Worm (Caenorhabditis elegans) whole organism, L3 larva: ENCODE data around the gene pars-1.

Source experiments
- R02D3.7 ChIP-seq: fragments of 150-350 bp; optimal IDR thresholded peaks from 2 replicates; lab custom pipeline; 2014; ENCODE audit warnings: missing biosample characterization, missing genetic modification characterization
- ZK546.5 ChIP-seq: sonication (generic microtip); optimal IDR thresholded peaks from 2 replicates; lab custom pipeline; 2017; ENCODE audit warnings: missing biosample characterization, missing genetic modification characterization
- ama-1 ChIP-seq: fragments of 150-350 bp; optimal IDR thresholded peaks from 2 replicates; lab custom pipeline; 2018
- ceh-16 ChIP-seq: sonication (generic microtip); optimal IDR thresholded peaks from 2 replicates; lab custom pipeline; 2017; ENCODE audit warnings: missing biosample characterization, missing genetic modification characterization
- ceh-82 ChIP-seq: fragments of 150-350 bp; optimal IDR thresholded peaks from 2 replicates; lab custom pipeline; 2014; ENCODE audit warnings: missing biosample characterization, missing genetic modification characterization
- ceh-9 ChIP-seq: sonication (generic microtip); optimal IDR thresholded peaks from 2 replicates; lab custom pipeline; 2018; ENCODE audit warnings: missing biosample characterization, missing genetic modification characterization
- daf-12 ChIP-seq: fragments of 150-350 bp; optimal IDR thresholded peaks from 2 replicates; lab custom pipeline; 2014; ENCODE audit warnings: missing biosample characterization, missing genetic modification reagents, missing genetic modification characterization
- egl-27 ChIP-seq: sonication (generic microtip); optimal IDR thresholded peaks from 4 replicates; lab custom pipeline; 2017; ENCODE audit warnings: missing biosample characterization, missing genetic modification reagents, missing genetic modification characterization
- egl-5 ChIP-seq: fragments of 150-350 bp; optimal IDR thresholded peaks from 2 replicates; lab custom pipeline; 2017; ENCODE audit warnings: missing biosample characterization, missing genetic modification reagents, missing genetic modification characterization, inconsistent platforms
- elt-1 ChIP-seq: fragments of 150-350 bp; optimal IDR thresholded peaks from 2 replicates; lab custom pipeline; 2014; ENCODE audit warnings: missing biosample characterization, missing genetic modification characterization
- elt-2 ChIP-seq: sonication (generic microtip); optimal IDR thresholded peaks from 2 replicates; lab custom pipeline; 2016; ENCODE audit warnings: missing genetic modification reagents, mild to moderate bottlenecking, missing genetic modification characterization, missing compliant biosample characterization
- elt-3 ChIP-seq, 3 experiments: fragments of 150-350 bp in 1 of 3; sonication (generic microtip) in 2 of 3; optimal IDR thresholded peaks; 2 replicates in 2 of 3; 4 replicates in 1 of 3; lab custom pipeline; 2014 to 2017; ENCODE audit warnings: missing biosample characterization in 3 of 3, missing genetic modification characterization in 3 of 3
- eor-1 ChIP-seq, 2 experiments: fragments of 150-350 bp; optimal IDR thresholded peaks; 2 replicates each; lab custom pipeline; 2014 to 2018; ENCODE audit warnings: missing biosample characterization in 2 of 2, missing genetic modification characterization in 2 of 2
- fkh-10 ChIP-seq: sonication (generic microtip); optimal IDR thresholded peaks from 2 replicates; lab custom pipeline; 2017; ENCODE audit warnings: missing biosample characterization, missing genetic modification reagents, missing genetic modification characterization
- fkh-2 ChIP-seq: fragments of 150-350 bp; optimal IDR thresholded peaks from 2 replicates; lab custom pipeline; 2014; ENCODE audit warnings: missing biosample characterization, missing genetic modification reagents, missing genetic modification characterization
- fos-1 ChIP-seq: fragments of 150-350 bp; optimal IDR thresholded peaks from 2 replicates; lab custom pipeline; 2014; ENCODE audit warnings: missing biosample characterization, missing genetic modification characterization
- hmg-11 ChIP-seq: sonication (generic microtip); optimal IDR thresholded peaks from 2 replicates; lab custom pipeline; 2016; ENCODE audit warnings: missing genetic modification characterization, missing compliant biosample characterization
- jun-1 ChIP-seq: fragments of 150-350 bp; optimal IDR thresholded peaks from 2 replicates; lab custom pipeline; 2014; ENCODE audit warnings: missing biosample characterization, missing genetic modification reagents, missing genetic modification characterization
- lin-15B ChIP-seq: fragments of 150-350 bp; optimal IDR thresholded peaks from 2 replicates; lab custom pipeline; 2014; ENCODE audit warnings: missing biosample characterization, missing genetic modification characterization
- lin-39 ChIP-seq: fragments of 150-350 bp; optimal IDR thresholded peaks from 2 replicates; lab custom pipeline; 2018; ENCODE audit warnings: missing biosample characterization, missing genetic modification reagents, missing genetic modification characterization
- lsy-12 ChIP-seq: sonication (generic microtip); optimal IDR thresholded peaks from 2 replicates; lab custom pipeline; 2016; ENCODE audit warnings: mild to moderate bottlenecking, missing genetic modification characterization, missing compliant biosample characterization
- mdl-1 ChIP-seq: fragments of 150-350 bp; optimal IDR thresholded peaks from 2 replicates; lab custom pipeline; 2014; ENCODE audit warnings: missing biosample characterization, missing genetic modification characterization
- mml-1 ChIP-seq: fragments of 150-350 bp; sonication (generic microtip); optimal IDR thresholded peaks from 3 replicates; lab custom pipeline; 2014; ENCODE audit warnings: missing biosample characterization, missing genetic modification characterization
- nfya-1 ChIP-seq: sonication (generic microtip); optimal IDR thresholded peaks from 2 replicates; lab custom pipeline; 2017; ENCODE audit warnings: missing genetic modification characterization, mild to moderate bottlenecking, missing compliant biosample characterization, antibody characterized with exemption, moderate library complexity; ENCODE audit not compliant: insufficient read depth
- nhr-11 ChIP-seq: fragments of 150-350 bp; optimal IDR thresholded peaks from 2 replicates; lab custom pipeline; 2014; ENCODE audit warnings: missing biosample characterization, missing genetic modification characterization
- nhr-12 ChIP-seq: fragments of 150-350 bp; optimal IDR thresholded peaks from 2 replicates; lab custom pipeline; 2014; ENCODE audit warnings: missing biosample characterization, missing genetic modification characterization
- nhr-23 ChIP-seq: fragments of 150-350 bp; optimal IDR thresholded peaks from 2 replicates; lab custom pipeline; 2014; ENCODE audit warnings: missing biosample characterization, missing genetic modification reagents, missing genetic modification characterization
- nhr-237 ChIP-seq: fragments of 150-350 bp; optimal IDR thresholded peaks from 2 replicates; lab custom pipeline; 2014; ENCODE audit warnings: missing biosample characterization, missing genetic modification characterization
- nhr-25 ChIP-seq: sonication (generic microtip); optimal IDR thresholded peaks from 2 replicates; lab custom pipeline; 2017; ENCODE audit warnings: missing biosample characterization, missing genetic modification characterization
- nhr-28 ChIP-seq: fragments of 150-350 bp; optimal IDR thresholded peaks from 2 replicates; lab custom pipeline; 2014; ENCODE audit warnings: missing biosample characterization, missing genetic modification characterization
- nhr-43 ChIP-seq: sonication (generic microtip); optimal IDR thresholded peaks from 2 replicates; lab custom pipeline; 2016; ENCODE audit warnings: mild to moderate bottlenecking, missing genetic modification characterization, missing compliant biosample characterization; ENCODE audit not compliant: poor library complexity, severe bottlenecking
- nhr-67 ChIP-seq: fragments of 150-350 bp; optimal IDR thresholded peaks from 2 replicates; lab custom pipeline; 2014; ENCODE audit warnings: missing biosample characterization, missing genetic modification characterization
- nhr-76 ChIP-seq: fragments of 150-350 bp; sonication (generic microtip); optimal IDR thresholded peaks from 5 replicates; lab custom pipeline; 2014; ENCODE audit warnings: missing biosample characterization, missing genetic modification characterization
- nhr-77 ChIP-seq: fragments of 150-350 bp; optimal IDR thresholded peaks from 2 replicates; lab custom pipeline; 2014; ENCODE audit warnings: missing biosample characterization, missing genetic modification characterization
- pha-4 ChIP-seq: fragments of 150-350 bp; optimal IDR thresholded peaks from 2 replicates; lab custom pipeline; 2014; ENCODE audit warnings: missing biosample characterization, missing genetic modification reagents, missing genetic modification characterization
- sea-2 ChIP-seq: fragments of 150-350 bp; sonication (generic microtip); optimal IDR thresholded peaks from 4 replicates; lab custom pipeline; 2014; ENCODE audit warnings: missing biosample characterization, missing genetic modification reagents, missing genetic modification characterization
- skn-1 ChIP-seq: fragments of 150-350 bp; optimal IDR thresholded peaks from 2 replicates; lab custom pipeline; 2014; ENCODE audit warnings: missing biosample characterization, missing genetic modification characterization
- snpc-4 ChIP-seq: fragments of 150-350 bp; optimal IDR thresholded peaks from 2 replicates; lab custom pipeline; 2014; ENCODE audit warnings: missing biosample characterization, missing genetic modification characterization
- unc-39 ChIP-seq: sonication (generic microtip); optimal IDR thresholded peaks from 4 replicates; lab custom pipeline; 2017; ENCODE audit warnings: missing biosample characterization, missing genetic modification characterization
- unc-62 ChIP-seq: fragments of 150-350 bp; sonication (generic microtip); optimal IDR thresholded peaks from 4 replicates; lab custom pipeline; 2014; ENCODE audit warnings: missing biosample characterization, missing genetic modification reagents, missing genetic modification characterization
- zag-1 ChIP-seq: fragments of 150-350 bp; optimal IDR thresholded peaks from 2 replicates; lab custom pipeline; 2014; ENCODE audit warnings: missing biosample characterization, missing genetic modification characterization
- ztf-11 ChIP-seq: fragments of 150-350 bp; optimal IDR thresholded peaks from 2 replicates; lab custom pipeline; 2014; ENCODE audit warnings: missing biosample characterization, missing genetic modification characterization

pars-1 gene

ce11 chrIII:7258931-7259330 is 20.1 kb downstream of the pars-1 start, which contains the start of gene B0361.4:
B0361.4 (plus strand) TSS chrIII:7258991.
- TF ChIP-seq elt-2 (tag; lab: Kevin White, UChicago): no peak
- TF ChIP-seq fkh-10: peak; percentile 93

ce11 chrIII:7262592-7262991 is 23.8 kb downstream of the pars-1 start:
- TF ChIP-seq fkh-10: peak; percentile 72
- no peak for TF ChIP-seq hmg-11 (tag; lab: Kevin White, UChicago)
- TF ChIP-seq, all 47 proteins: peak for 1

ce11 chrIII:7263028-7263427 is 24.2 kb downstream of the pars-1 start:
- no peak for TF ChIP-seq egl-27 (tag; lab: Kevin White, UChicago)
- TF ChIP-seq skn-1: no peak
- no peak for TF ChIP-seq elt-2 (tag; lab: Kevin White, UChicago)
- no peak for TF ChIP-seq fos-1 (tag; lab: Kevin White, UChicago)
- TF ChIP-seq nhr-76 (tag; lab: Kevin White, UChicago): no peak
- TF ChIP-seq mdl-1 (tag; lab: Kevin White, UChicago): no peak
- no peak for TF ChIP-seq unc-62 (GFP tag; lab: Kevin White, UChicago)
- TF ChIP-seq, all 47 proteins: peak for 0

ce11 chrIII:7271083-7271482 is 32.3 kb downstream of the pars-1 start:
- TF ChIP-seq nhr-28 (tag; lab: Kevin White, UChicago) (no peak), R02D3.7 (tag; lab: Kevin White, UChicago) (no peak), elt-2 (tag; lab: Kevin White, UChicago) (peak; percentile 51), nhr-25 (tag; lab: Kevin White, UChicago) (no peak), zag-1 (tag; lab: Kevin White, UChicago) (no peak), sea-2 (GFP tag; lab: Kevin White, UChicago) (no peak), daf-12 (tag; lab: Kevin White, UChicago) (no peak), pha-4 (tag; lab: Kevin White, UChicago) (peak; percentile 12), nhr-23 (tag; lab: Kevin White, UChicago) (peak; percentile 42), nhr-77 (tag; lab: Kevin White, UChicago) (no peak), elt-1 (tag; lab: Kevin White, UChicago) (no peak), ceh-9 (no peak), fkh-2 (tag; lab: Kevin White, UChicago) (no peak), eor-1 (tag; optimal IDR thresholded peaks at IDR 0.05; lab: Kevin White, UChicago) (no peak)

- TF ChIP-seq eor-1 (tag; optimal IDR thresholded peaks at IDR 0.05; lab: Kevin White, UChicago) (no peak), nhr-25 (tag; lab: Kevin White, UChicago) (peak; percentile 4), nhr-76 (tag; lab: Kevin White, UChicago) (no peak), ama-1 (lab: Kevin White, UChicago) (peak; percentile 22), daf-12 (tag; lab: Kevin White, UChicago) (no peak), nhr-11 (tag; lab: Kevin White, UChicago) (no peak), nhr-43 (tag; lab: Kevin White, UChicago) (peak; percentile 22), egl-5 (tag; lab: Kevin White, UChicago) (peak; percentile 92), pha-4 (tag; lab: Kevin White, UChicago) (peak; percentile 84), zag-1 (tag; lab: Kevin White, UChicago) (no peak), nhr-77 (tag; lab: Kevin White, UChicago) (no peak), fkh-2 (tag; lab: Kevin White, UChicago) (no peak), ZK546.5 (no peak), unc-39 (tag; lab: Kevin White, UChicago) (no peak), mml-1 (tag; lab: Kevin White, UChicago) (no peak), fkh-10 (no peak), snpc-4 (tag; lab: Kevin White, UChicago) (no peak), ztf-11 (tag; lab: Kevin White, UChicago) (no peak), mdl-1 (tag; lab: Kevin White, UChicago) (no peak), nhr-23 (tag; lab: Kevin White, UChicago) (peak; percentile 38), ceh-82 (tag; lab: Kevin White, UChicago) (no peak), lin-15B (no peak), unc-62 (GFP tag; lab: Kevin White, UChicago) (no peak), nhr-12 (tag; lab: Kevin White, UChicago) (no peak), nfya-1 (tag; lab: Kevin White, UChicago) (peak; percentile 47), lsy-12 (tag; lab: Kevin White, UChicago) (peak; percentile 20), jun-1 (peak; percentile 71), nhr-237 (tag; lab: Kevin White, UChicago) (no peak), fos-1 (tag; lab: Kevin White, UChicago) (no peak), elt-3 (tag; optimal IDR thresholded peaks at IDR 0.05; lab: Kevin White, UChicago) (no peak), nhr-67 (tag; lab: Kevin White, UChicago) (no peak), elt-1 (tag; lab: Kevin White, UChicago) (no peak), lin-39 (peak; percentile 31), egl-27 (tag; lab: Kevin White, UChicago) (no peak), ceh-16 (tag; lab: Kevin White, UChicago) (no peak), nhr-28 (tag; lab: Kevin White, UChicago) (no peak), skn-1 (no peak), R02D3.7 (tag; lab: Kevin White, UChicago) (no peak), sea-2 (GFP tag; lab: Kevin White, UChicago) (no peak)
These were observed 33.3 kb downstream of the pars-1 start for ce11 chrIII:7272088-7272487.
